Fruit fly (Drosophila melanogaster) whole organism, embryonic: ENCODE results near the gene CG9903.

Experiments
- CG11093 ChIP-seq: fragments of 200-800 bp; sonication (Bioruptor generic); IDR thresholded peaks from 3 replicates; pipeline ENCODE4 v1.3.6; 2022; ENCODE audit warnings: missing biosample characterization, missing genetic modification characterization
- CG15601 ChIP-seq: fragments of 200-800 bp; sonication (Bioruptor generic); optimal IDR thresholded peaks from 3 replicates; lab custom pipeline; 2019; ENCODE audit warnings: missing biosample characterization, mild to moderate bottlenecking, missing genetic modification characterization, moderate library complexity
- CG17361 ChIP-seq: fragments of 200-800 bp; sonication (Bioruptor generic); IDR thresholded peaks from 3 replicates; pipeline ENCODE4 v1.3.6; 2022; ENCODE audit warnings: missing biosample characterization, missing genetic modification characterization
- CG4707 ChIP-seq: fragments of 200-800 bp; sonication (Bioruptor generic); optimal IDR thresholded peaks from 2 replicates; lab custom pipeline; 2018; ENCODE audit warnings: missing biosample characterization, mild to moderate bottlenecking, missing genetic modification characterization, moderate library complexity
- CG5953 ChIP-seq: fragments of 200-800 bp; sonication (Bioruptor generic); IDR thresholded peaks from 2 replicates; pipeline ENCODE4 v1.3.6; 2022; ENCODE audit warnings: missing biosample characterization, missing genetic modification characterization
- Dfd ChIP-seq, 2 experiments: fragments of >200 bp; optimal IDR thresholded peaks; 2 replicates each; lab custom pipeline; 2017; ENCODE audit warnings: missing biosample characterization in 2 of 2, missing genetic modification characterization in 2 of 2
- GATAe ChIP-seq: fragments of 200-800 bp; sonication (Bioruptor generic); conservative IDR thresholded peaks from 2 replicates; pipeline ENCODE4 v1.3.6; 2022; ENCODE audit warnings: missing biosample characterization, missing genetic modification characterization
- cg ChIP-seq: fragments of 200-800 bp; sonication (Bioruptor generic); optimal IDR thresholded peaks from 3 replicates; lab custom pipeline; 2019; ENCODE audit warnings: missing biosample characterization, mild to moderate bottlenecking, missing genetic modification characterization, moderate library complexity
- mld ChIP-seq: fragments of 200-800 bp; sonication (Bioruptor generic); IDR thresholded peaks from 3 replicates; pipeline ENCODE4 v1.3.6; 2022; ENCODE audit warnings: missing biosample characterization, missing genetic modification characterization; ENCODE audit not compliant: partially characterized antibody
- pan ChIP-seq, 4 experiments: fragments of >200 bp in 3 of 4; fragments of 200-800 bp in 1 of 4; sonication (Bioruptor generic) in 1 of 4; optimal IDR thresholded peaks in 3 of 4; IDR thresholded peaks in 1 of 4; 2 replicates each; pipeline versions ENCODE4 v1.3.6 to Lab custom; 2017 to 2022; ENCODE audit warnings: missing biosample characterization in 2 of 4, missing genetic modification characterization in 2 of 4, mixed read lengths in 1 of 4
- psq ChIP-seq: fragments of 200-800 bp; sonication (Bioruptor generic); optimal IDR thresholded peaks from 2 replicates; lab custom pipeline; 2017; ENCODE audit warnings: missing biosample characterization, missing genetic modification characterization
- sim ChIP-seq: fragments of 200-800 bp; sonication (Bioruptor generic); IDR thresholded peaks from 2 replicates; pipeline ENCODE4 v1.3.6; 2022; ENCODE audit warnings: missing biosample characterization, missing genetic modification characterization
- usp ChIP-seq: fragments of >200 bp; optimal IDR thresholded peaks from 2 replicates; lab custom pipeline; 2017; ENCODE audit warnings: missing biosample characterization, missing genetic modification characterization

dm6 chrX:16553542-16554182, 13.0 kb upstream of the CG9903 start, which contains the start of gene Arp2:
- no peak for TF ChIP-seq sim (GFP tag; lab: Robert Waterston, UW)
- no peak for TF ChIP-seq CG5953 (GFP tag; lab: Robert Waterston, UW)
- no peak for TF ChIP-seq pan (optimal IDR thresholded peaks at IDR 0.05; lab: Kevin White, UChicago)
- no peak for TF ChIP-seq pan (GFP tag; optimal IDR thresholded peaks at IDR 0.05 in 1 of 2, IDR thresholded peaks at IDR 0.05 in 1 of 2)
- TF ChIP-seq usp (GFP tag; lab: Kevin White, UChicago): no peak
- TF ChIP-seq CG15601: no peak
- TF ChIP-seq GATAe (GFP tag; lab: Robert Waterston, UW): no peak
- no peak for TF ChIP-seq CG11093 (GFP tag; lab: Robert Waterston, UW)
- TF ChIP-seq cg (GFP tag; lab: Kevin White, UChicago): no peak
- no peak for TF ChIP-seq CG17361 (GFP tag; lab: Robert Waterston, UW)
- no peak for TF ChIP-seq psq (GFP tag; lab: Kevin White, UChicago)
- no peak for TF ChIP-seq mld (GFP tag; lab: Robert Waterston, UW)
- no peak for TF ChIP-seq CG4707 (GFP tag; lab: Kevin White, UChicago)
- no peak for TF ChIP-seq Dfd (GFP tag; optimal IDR thresholded peaks at IDR 0.05; lab: Kevin White, UChicago)
